Worm (Caenorhabditis elegans) whole organism, young adult: ENCODE measurements around the gene math-13.

ENCODE experiments used
- F39B2.1 ChIP-seq: fragments of 200-800 bp; sonication (Bioruptor generic); IDR thresholded peaks from 2 replicates; pipeline ENCODE4 v1.3.6; 2022; ENCODE audit warnings: missing genetic modification reagents, missing genetic modification characterization, missing compliant biosample characterization
- ccch-3 ChIP-seq: fragments of 200-800 bp; sonication (Bioruptor generic); optimal IDR thresholded peaks from 2 replicates; lab custom pipeline; 2018; ENCODE audit warnings: mild to moderate bottlenecking, missing genetic modification characterization, missing compliant biosample characterization
- chd-7 ChIP-seq: sonication (generic microtip); optimal IDR thresholded peaks from 2 replicates; lab custom pipeline; 2016; ENCODE audit warnings: mild to moderate bottlenecking, missing genetic modification characterization, moderate library complexity, missing compliant biosample characterization
- efl-1 ChIP-seq: fragments of 150-350 bp; optimal IDR thresholded peaks from 2 replicates; lab custom pipeline; 2014; ENCODE audit warnings: missing biosample characterization, missing genetic modification reagents, missing genetic modification characterization
- hmg-1.2 ChIP-seq: fragments of 200-800 bp; sonication (Bioruptor generic); IDR thresholded peaks from 2 replicates; pipeline ENCODE4 v1.3.6; 2022; ENCODE audit warnings: missing genetic modification reagents, missing genetic modification characterization, missing compliant biosample characterization
- lsl-1 ChIP-seq: fragments of 200-800 bp; sonication (Bioruptor generic); optimal IDR thresholded peaks from 2 replicates; lab custom pipeline; 2018; ENCODE audit warnings: mild to moderate bottlenecking, missing genetic modification characterization, moderate library complexity, missing compliant biosample characterization
- snpc-4 ChIP-seq, 5 experiments: fragments of 150-350 bp in 1 of 5; sonication (generic microtip) in 4 of 5; optimal IDR thresholded peaks; 2 replicates each; lab custom pipeline; 2014 to 2018; ENCODE audit warnings: missing genetic modification characterization in 5 of 5, missing biosample characterization in 3 of 5, antibody characterized with exemption in 2 of 5, mild to moderate bottlenecking in 2 of 5, missing compliant biosample characterization in 2 of 5, missing genotype in 2 of 5, moderate library complexity in 2 of 5, missing genetic modification reagents in 1 of 5
- somi-1 ChIP-seq: fragments of 200-800 bp; sonication (Bioruptor generic); optimal IDR thresholded peaks from 2 replicates; lab custom pipeline; 2018; ENCODE audit warnings: mild to moderate bottlenecking, missing genetic modification characterization, missing compliant biosample characterization
- unc-62 ChIP-seq: fragments of 150-350 bp; optimal IDR thresholded peaks from 2 replicates; lab custom pipeline; 2014; ENCODE audit warnings: missing biosample characterization, missing genetic modification reagents, missing genetic modification characterization

DNA sequence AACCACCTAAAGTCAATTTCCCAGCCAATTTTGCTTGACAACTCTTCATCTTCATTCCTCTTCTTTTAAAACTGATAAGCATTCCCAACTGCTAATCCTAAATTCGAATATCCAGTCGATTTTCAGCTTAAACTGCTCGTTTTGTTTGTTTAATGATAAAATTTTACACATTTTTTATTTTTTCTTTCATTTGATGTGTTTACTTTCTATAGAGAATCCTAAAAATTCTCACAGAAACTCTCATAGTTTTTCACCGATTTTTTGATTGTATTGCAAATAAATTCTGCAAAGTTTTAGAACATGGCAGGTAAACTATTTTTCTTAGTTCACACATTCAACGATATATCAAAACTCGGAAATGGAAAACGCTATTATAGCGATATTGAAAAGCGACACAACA is 20.0 kb downstream of the math-13 start, which contains the start of gene math-25:
- no peak for TF ChIP-seq chd-7
- TF ChIP-seq lsl-1 (GFP tag; lab: Kevin White, UChicago): no peak
- TF ChIP-seq snpc-4 (GFP tag; optimal IDR thresholded peaks at IDR 0.05; lab: Kevin White, UChicago): no peak
- TF ChIP-seq snpc-4 (tag; optimal IDR thresholded peaks at IDR 0.05; lab: Kevin White, UChicago): no peak
- TF ChIP-seq efl-1 (GFP tag; lab: Kevin White, UChicago): no peak
- no peak for TF ChIP-seq ccch-3 (GFP tag; lab: Kevin White, UChicago)
- no peak for TF ChIP-seq hmg-1.2 (GFP tag; lab: Robert Waterston, UW)
- TF ChIP-seq F39B2.1 (GFP tag; lab: Robert Waterston, UW): no peak
- TF ChIP-seq unc-62 (GFP tag; lab: Kevin White, UChicago): no peak
- no peak for TF ChIP-seq somi-1 (GFP tag; lab: Kevin White, UChicago)
